Fruit fly (Drosophila melanogaster) whole organism, embryonic: Measurements from ENCODE around the gene CG33969.

Source experiments
- Antp ChIP-seq: fragments of 200-800 bp; sonication (Bioruptor generic); optimal IDR thresholded peaks from 3 replicates; lab custom pipeline; 2016; ENCODE audit warnings: missing biosample characterization, missing genetic modification characterization
- Bdp1 ChIP-seq: fragments of 200-800 bp; sonication (Bioruptor generic); optimal IDR thresholded peaks from 3 replicates; lab custom pipeline; 2016; ENCODE audit warnings: missing biosample characterization, missing genetic modification characterization
- CG10462 ChIP-seq: fragments of 200-800 bp; sonication (Bioruptor generic); optimal IDR thresholded peaks from 2 replicates; lab custom pipeline; 2016; ENCODE audit warnings: missing biosample characterization, missing genetic modification characterization
- CG11398 ChIP-seq: fragments of 200-800 bp; sonication (Bioruptor generic); optimal IDR thresholded peaks from 2 replicates; lab custom pipeline; 2016; ENCODE audit warnings: missing biosample characterization, missing genetic modification characterization
- CG12659 ChIP-seq: fragments of 200-800 bp; sonication (Bioruptor generic); optimal IDR thresholded peaks from 3 replicates; lab custom pipeline; 2017; ENCODE audit warnings: mild to moderate bottlenecking, missing biosample characterization, missing genetic modification reagents, missing genetic modification characterization
- CG12769 ChIP-seq: fragments of 200-800 bp; sonication (Bioruptor generic); optimal IDR thresholded peaks from 2 replicates; lab custom pipeline; 2019; ENCODE audit warnings: missing biosample characterization, mild to moderate bottlenecking, missing genetic modification characterization, moderate library complexity
- CG13287 ChIP-seq: fragments of 200-800 bp; sonication (Bioruptor generic); IDR thresholded peaks from 2 replicates; pipeline ENCODE4 v1.3.6; 2022; ENCODE audit warnings: missing biosample characterization, missing genetic modification characterization; ENCODE audit not compliant: partially characterized antibody
- CG1529 ChIP-seq: fragments of 200-800 bp; sonication (Bioruptor generic); optimal IDR thresholded peaks from 3 replicates; lab custom pipeline; 2018; ENCODE audit warnings: missing biosample characterization, missing genetic modification characterization
- CG16813 ChIP-seq: fragments of 200-800 bp; sonication (Bioruptor generic); IDR thresholded peaks from 3 replicates; pipeline ENCODE4 v1.3.6; 2022; ENCODE audit warnings: missing biosample characterization, missing genetic modification characterization; ENCODE audit not compliant: partially characterized antibody
- CG16863 ChIP-seq: fragments of 200-800 bp; sonication (Bioruptor generic); optimal IDR thresholded peaks from 3 replicates; lab custom pipeline; 2016; ENCODE audit warnings: missing biosample characterization, missing genetic modification characterization
- CG17328 ChIP-seq: fragments of 200-800 bp; sonication (Bioruptor generic); IDR thresholded peaks from 2 replicates; pipeline ENCODE4 v1.3.6; 2022; ENCODE audit warnings: missing biosample characterization, missing genetic modification characterization
- CG17359 ChIP-seq: fragments of 200-800 bp; sonication (Bioruptor generic); optimal IDR thresholded peaks from 3 replicates; lab custom pipeline; 2018; ENCODE audit warnings: missing biosample characterization, mild to moderate bottlenecking, missing genetic modification characterization, moderate library complexity
- CG34376 ChIP-seq: fragments of 200-800 bp; sonication (Bioruptor generic); optimal IDR thresholded peaks from 2 replicates; lab custom pipeline; 2018; ENCODE audit warnings: missing biosample characterization, mild to moderate bottlenecking, missing genetic modification characterization
- CG3847 ChIP-seq: fragments of 200-800 bp; sonication (Bioruptor generic); IDR thresholded peaks from 2 replicates; pipeline ENCODE4 v1.3.6; 2022; ENCODE audit warnings: missing biosample characterization, missing genetic modification characterization
- CG7745 ChIP-seq: fragments of 200-800 bp; sonication (Bioruptor generic); optimal IDR thresholded peaks from 2 replicates; lab custom pipeline; 2018; ENCODE audit warnings: missing biosample characterization, mild to moderate bottlenecking, missing genetic modification characterization, moderate library complexity
- CG7786 ChIP-seq: fragments of 200-800 bp; sonication (Bioruptor generic); optimal IDR thresholded peaks from 2 replicates; lab custom pipeline; 2016; ENCODE audit warnings: missing biosample characterization, missing genetic modification characterization
- CG7928 ChIP-seq: fragments of 200-800 bp; sonication (Bioruptor generic); optimal IDR thresholded peaks from 2 replicates; lab custom pipeline; 2017; ENCODE audit warnings: missing biosample characterization, mild to moderate bottlenecking, missing genetic modification characterization
- CG8388 ChIP-seq: fragments of 200-800 bp; sonication (Bioruptor generic); optimal IDR thresholded peaks from 2 replicates; lab custom pipeline; 2019; ENCODE audit warnings: missing biosample characterization, mild to moderate bottlenecking, missing genetic modification characterization, moderate library complexity
- CG9797 ChIP-seq: fragments of 200-800 bp; sonication (Bioruptor generic); optimal IDR thresholded peaks from 3 replicates; lab custom pipeline; 2018; ENCODE audit warnings: missing biosample characterization, mild to moderate bottlenecking, missing genetic modification characterization
- CG9932 ChIP-seq: fragments of 200-800 bp; sonication (Bioruptor generic); IDR thresholded peaks from 2 replicates; pipeline ENCODE4 v1.3.6; 2022; ENCODE audit warnings: missing biosample characterization, missing genetic modification characterization
- Chrac-16 ChIP-seq: fragments of 200-800 bp; sonication (Bioruptor generic); optimal IDR thresholded peaks from 3 replicates; lab custom pipeline; 2016; ENCODE audit warnings: missing biosample characterization, missing genetic modification characterization
- CoRest ChIP-seq: fragments of 200-800 bp; sonication (Bioruptor generic); optimal IDR thresholded peaks from 3 replicates; lab custom pipeline; 2018; ENCODE audit warnings: missing biosample characterization, mild to moderate bottlenecking, missing genetic modification characterization, moderate library complexity
- Dip3 ChIP-seq: fragments of 200-800 bp; sonication (Bioruptor generic); optimal IDR thresholded peaks from 3 replicates; lab custom pipeline; 2016; ENCODE audit warnings: missing biosample characterization, missing genetic modification characterization
- Ets97D ChIP-seq: fragments of 200-800 bp; sonication (Bioruptor generic); optimal IDR thresholded peaks from 3 replicates; lab custom pipeline; 2016; ENCODE audit warnings: missing biosample characterization, missing genetic modification characterization
- Fer2 ChIP-seq: fragments of 200-800 bp; sonication (Bioruptor generic); optimal IDR thresholded peaks from 2 replicates; lab custom pipeline; 2018; ENCODE audit warnings: missing biosample characterization, mild to moderate bottlenecking, missing genetic modification characterization, moderate library complexity
- Gsc ChIP-seq: fragments of 200-800 bp; sonication (Bioruptor generic); IDR thresholded peaks from 2 replicates; pipeline ENCODE4 v1.3.6; 2022; ENCODE audit warnings: missing biosample characterization, missing genetic modification characterization
- HLH54F ChIP-seq: fragments of 200-800 bp; sonication (Bioruptor generic); optimal IDR thresholded peaks from 3 replicates; lab custom pipeline; 2016; ENCODE audit warnings: missing biosample characterization, missing genetic modification characterization
- Hr3 ChIP-seq: fragments of 200-800 bp; sonication (Bioruptor generic); optimal IDR thresholded peaks from 3 replicates; lab custom pipeline; 2016; ENCODE audit warnings: missing biosample characterization, missing genetic modification characterization
- Hr51 ChIP-seq, 2 experiments: fragments of 200-800 bp; sonication (Bioruptor generic); optimal IDR thresholded peaks; 2 replicates in 1 of 2; 3 replicates in 1 of 2; lab custom pipeline; 2016 to 2018; ENCODE audit warnings: missing biosample characterization in 2 of 2, missing genetic modification characterization in 2 of 2, mild to moderate bottlenecking in 1 of 2, moderate library complexity in 1 of 2
- Hr78 ChIP-seq, 2 experiments: fragments of 200-800 bp in 1 of 2; fragments of >200 bp in 1 of 2; sonication (Bioruptor generic) in 1 of 2; optimal IDR thresholded peaks; 2 replicates each; lab custom pipeline; 2017 to 2019; ENCODE audit warnings: missing biosample characterization in 2 of 2, missing genetic modification characterization in 2 of 2, mild to moderate bottlenecking in 1 of 2, moderate library complexity in 1 of 2
- Sry-β ChIP-seq: fragments of 200-800 bp; sonication (Bioruptor generic); optimal IDR thresholded peaks from 2 replicates; lab custom pipeline; 2018; ENCODE audit warnings: missing biosample characterization, mild to moderate bottlenecking, missing genetic modification characterization, moderate library complexity
- Stat92E ChIP-seq, 3 experiments: fragments of >200 bp in 2 of 3; fragments of 200-800 bp in 1 of 3; sonication (Bioruptor generic) in 1 of 3; optimal IDR thresholded peaks; 2 replicates each; lab custom pipeline; 2017 to 2019; ENCODE audit warnings: missing biosample characterization in 3 of 3, missing genetic modification characterization in 3 of 3, mild to moderate bottlenecking in 1 of 3, moderate library complexity in 1 of 3
- bbx ChIP-seq: fragments of 200-800 bp; sonication (Bioruptor generic); IDR thresholded peaks from 2 replicates; pipeline ENCODE4 v1.3.6; 2022; ENCODE audit warnings: missing biosample characterization, missing genetic modification characterization; ENCODE audit not compliant: partially characterized antibody
- chinmo ChIP-seq: fragments of 200-800 bp; sonication (Bioruptor generic); IDR thresholded peaks from 4 replicates; pipeline ENCODE4 v1.3.6; 2022; ENCODE audit warnings: missing biosample characterization, missing genetic modification characterization; ENCODE audit not compliant: partially characterized antibody
- da ChIP-seq: fragments of 200-800 bp; sonication (Bioruptor generic); optimal IDR thresholded peaks from 2 replicates; lab custom pipeline; 2016; ENCODE audit warnings: missing biosample characterization, missing genetic modification characterization
- fd96Cb ChIP-seq: fragments of 200-800 bp; sonication (Bioruptor generic); optimal IDR thresholded peaks from 2 replicates; lab custom pipeline; 2018; ENCODE audit warnings: missing biosample characterization, mild to moderate bottlenecking, missing genetic modification characterization, moderate library complexity
- hth ChIP-seq: fragments of >200 bp; optimal IDR thresholded peaks from 2 replicates; lab custom pipeline; 2017; ENCODE audit warnings: inconsistent platforms
- ken ChIP-seq: fragments of 200-800 bp; sonication (Bioruptor generic); IDR thresholded peaks from 3 replicates; pipeline ENCODE4 v1.3.6; 2022; ENCODE audit warnings: missing biosample characterization, missing genetic modification characterization
- klu ChIP-seq: fragments of 200-800 bp; sonication (Bioruptor generic); IDR thresholded peaks from 2 replicates; pipeline ENCODE4 v1.3.6; 2022; ENCODE audit warnings: missing biosample characterization, missing genetic modification characterization
- kni ChIP-seq: fragments of 200-800 bp; sonication (Bioruptor generic); optimal IDR thresholded peaks from 3 replicates; lab custom pipeline; 2017; ENCODE audit warnings: mild to moderate bottlenecking, missing biosample characterization, missing genetic modification reagents, missing genetic modification characterization
- nom ChIP-seq: fragments of 200-800 bp; sonication (Bioruptor generic); optimal IDR thresholded peaks from 2 replicates; lab custom pipeline; 2017; ENCODE audit warnings: missing biosample characterization, missing genetic modification characterization, mild to moderate bottlenecking, moderate library complexity, missing genetic modification reagents
- p53 ChIP-seq: fragments of 200-800 bp; sonication (Bioruptor generic); optimal IDR thresholded peaks from 2 replicates; lab custom pipeline; 2016; ENCODE audit warnings: missing biosample characterization, missing genetic modification characterization
- psq ChIP-seq: fragments of 200-800 bp; sonication (Bioruptor generic); optimal IDR thresholded peaks from 2 replicates; lab custom pipeline; 2017; ENCODE audit warnings: missing biosample characterization, missing genetic modification characterization
- seq ChIP-seq: fragments of 200-800 bp; sonication (Bioruptor generic); IDR thresholded peaks from 2 replicates; pipeline ENCODE4 v1.3.6; 2022; ENCODE audit warnings: missing biosample characterization, missing genetic modification characterization
- sna ChIP-seq: fragments of 200-800 bp; sonication (Bioruptor generic); IDR thresholded peaks from 2 replicates; pipeline ENCODE4 v1.3.6; 2022; ENCODE audit warnings: missing biosample characterization, missing genetic modification characterization; ENCODE audit not compliant: partially characterized antibody
- stwl ChIP-seq: fragments of 200-800 bp; sonication (Bioruptor generic); optimal IDR thresholded peaks from 3 replicates; lab custom pipeline; 2018; ENCODE audit warnings: missing biosample characterization, mild to moderate bottlenecking, missing genetic modification characterization, moderate library complexity
- tin ChIP-seq: fragments of 200-800 bp; sonication (Bioruptor generic); optimal IDR thresholded peaks from 3 replicates; lab custom pipeline; 2016; ENCODE audit warnings: missing biosample characterization, missing genetic modification characterization

Gene CG33969

dm6 chr3L:20401026-20401912 lies 7.9 kb upstream of the CG33969 start, which contains the start of gene trbl (continued):
- TF ChIP-seq CG12659 (GFP tag; lab: Kevin White, UChicago) (peak; percentile 22), p53 (no peak), Bdp1 (GFP tag; lab: Kevin White, UChicago) (no peak), Hr3 (GFP tag; lab: Kevin White, UChicago) (no peak), CG17328 (GFP tag; lab: Robert Waterston, UW) (no peak), CG7745 (tag; lab: Kevin White, UChicago) (peak; percentile 62), Antp (no peak), CoRest (tag; lab: Kevin White, UChicago) (no peak), Dip3 (GFP tag; lab: Kevin White, UChicago) (no peak), CG12769 (tag; lab: Kevin White, UChicago) (peak; percentile 40), Hr51 (GFP tag; optimal IDR thresholded peaks at IDR 0.05; lab: Kevin White, UChicago) (peak in 1 of 2 experiments; percentile 25), CG11398 (GFP tag; lab: Kevin White, UChicago) (peak; percentile 17), CG8388 (no peak), da (GFP tag; lab: Kevin White, UChicago) (no peak), ken (no peak), CG9797 (GFP tag; lab: Kevin White, UChicago) (peak; percentile 86), kni (GFP tag; lab: Kevin White, UChicago) (peak; percentile 81), Stat92E (GFP tag; optimal IDR thresholded peaks at IDR 0.05; lab: Kevin White, UChicago) (peak in 1 of 3 experiments; percentile 46), chinmo (GFP tag; lab: Robert Waterston, UW) (peak; percentile 98), sna (GFP tag; lab: Robert Waterston, UW) (0 out of 2 replicates have a peak, but pooled peaks have one; percentile 55), seq (GFP tag; lab: Robert Waterston, UW) (peak; percentile 69; the same call in 1 of the 2 replicates), nom (GFP tag; lab: Kevin White, UChicago) (peak; percentile 58), Sry-β (no peak), CG34376 (peak; percentile 68), tin (GFP tag; lab: Kevin White, UChicago) (no peak), CG9932 (no peak), klu (GFP tag; lab: Robert Waterston, UW) (no peak), HLH54F (no peak), hth (no peak), CG16863 (GFP tag; lab: Kevin White, UChicago) (no peak), CG3847 (GFP tag; lab: Robert Waterston, UW) (no peak), CG13287 (GFP tag; lab: Robert Waterston, UW) (peak; percentile 70), Fer2 (no peak), CG16813 (GFP tag; lab: Robert Waterston, UW) (peak; percentile 59; the same call in 2 of the 3 replicates), CG10462 (GFP tag; lab: Kevin White, UChicago) (no peak), Ets97D (peak; percentile 26), Hr78 (GFP tag; optimal IDR thresholded peaks at IDR 0.05; lab: Kevin White, UChicago) (peak in 1 of 2 experiments; percentile 44), fd96Cb (no peak), CG7928 (GFP tag; lab: Kevin White, UChicago) (no peak), CG7786 (GFP tag; lab: Kevin White, UChicago) (no peak), psq (GFP tag; lab: Kevin White, UChicago) (peak; percentile 83), CG17359 (tag; lab: Kevin White, UChicago) (no peak), Chrac-16 (GFP tag; lab: Kevin White, UChicago) (no peak), bbx (GFP tag; lab: Robert Waterston, UW) (peak; percentile 96), Gsc (GFP tag; lab: Robert Waterston, UW) (no peak), CG1529 (GFP tag; lab: Kevin White, UChicago) (no peak), stwl (peak; percentile 31)
